Worm (Caenorhabditis elegans): ENCODE data around the gene F58F12.4.
A peak's percentile ranks its signal among the peaks of the same experiment; 100 is the strongest.

Gene F58F12.4

ce11 chrII:6365237-6365815 is 21.2 kb upstream of the F58F12.4 start, which contains the start of the genes ani-2 and clec-88:
ani-2 (minus strand) TSS chrII:6365367.
clec-88 (plus strand) TSS chrII:6365722.
- no peak for TF ChIP-seq zag-1 (tag; optimal IDR thresholded peaks at IDR 0.05)
- TF ChIP-seq ceh-16 (tag; optimal IDR thresholded peaks at IDR 0.05): no peak
- TF ChIP-seq nhr-129 (tag; optimal IDR thresholded peaks at IDR 0.05): no peak
- no peak for TF ChIP-seq crh-2 (tag; optimal IDR thresholded peaks at IDR 0.05)
- TF ChIP-seq lsy-2 (tag; optimal IDR thresholded peaks at IDR 0.05): no peak
- no peak for TF ChIP-seq nhr-77 (tag; optimal IDR thresholded peaks at IDR 0.05)
- TF ChIP-seq R02D3.7 (tag; optimal IDR thresholded peaks at IDR 0.05): no peak
- TF ChIP-seq blmp-1 (tag; optimal IDR thresholded peaks at IDR 0.05; ENCODE audit: insufficient read depth): no peak
- TF ChIP-seq ztf-11 (tag; optimal IDR thresholded peaks at IDR 0.05): no peak
- TF ChIP-seq elt-1 (tag; optimal IDR thresholded peaks at IDR 0.05): no peak
- TF ChIP-seq mbf-1 (tag; optimal IDR thresholded peaks at IDR 0.05): no peak
- TF ChIP-seq mdl-1 (tag; optimal IDR thresholded peaks at IDR 0.05): no peak
- TF ChIP-seq sma-9 (GFP tag; optimal IDR thresholded peaks at IDR 0.05): no peak
- no peak for TF ChIP-seq sma-9 (tag; optimal IDR thresholded peaks at IDR 0.05)
- TF ChIP-seq ztf-4 (tag; optimal IDR thresholded peaks at IDR 0.05): no peak
- no peak for TF ChIP-seq dmd-4 (tag; optimal IDR thresholded peaks at IDR 0.05)
- no peak for TF ChIP-seq alr-1 (tag; optimal IDR thresholded peaks at IDR 0.05)
- TF ChIP-seq nhr-25 (tag; optimal IDR thresholded peaks at IDR 0.05): no peak

ce11 chrII:6366696-6367095 is 19.9 kb upstream of the F58F12.4 start, which contains the start of gene ctsa-4.1:
ctsa-4.1 (plus strand) TSS chrII:6366996.
- TF ChIP-seq ZK546.5 (tag; optimal IDR thresholded peaks at IDR 0.05) (no peak), snpc-4 (tag; optimal IDR thresholded peaks at IDR 0.05) (no peak), unc-55 (GFP tag; optimal IDR thresholded peaks at IDR 0.05) (no peak), mbf-1 (tag; optimal IDR thresholded peaks at IDR 0.05) (no peak), zag-1 (tag; optimal IDR thresholded peaks at IDR 0.05) (no peak), lin-39 (tag; optimal IDR thresholded peaks at IDR 0.05) (no peak), nhr-25 (tag; optimal IDR thresholded peaks at IDR 0.05) (no peak), ama-1 (optimal IDR thresholded peaks at IDR 0.05) (no peak), ceh-16 (tag; optimal IDR thresholded peaks at IDR 0.05) (no peak), nhr-21 (tag; optimal IDR thresholded peaks at IDR 0.05) (no peak)

- peak; percentile 60 for TF ChIP-seq ztf-4 (tag; optimal IDR thresholded peaks at IDR 0.05)
- TF ChIP-seq zag-1 (tag; optimal IDR thresholded peaks at IDR 0.05): peak; percentile 56
- peak; percentile 56 for TF ChIP-seq egl-27 (tag; optimal IDR thresholded peaks at IDR 0.05)
- no peak for TF ChIP-seq nhr-12 (tag; optimal IDR thresholded peaks at IDR 0.05)
- no peak for TF ChIP-seq skn-1 (tag; optimal IDR thresholded peaks at IDR 0.05)
- no peak for TF ChIP-seq ZK546.5 (tag; optimal IDR thresholded peaks at IDR 0.05)
- peak; percentile 83 for TF ChIP-seq lin-11 (tag; optimal IDR thresholded peaks at IDR 0.05)
- TF ChIP-seq alr-1 (tag; optimal IDR thresholded peaks at IDR 0.05): no peak
- peak; percentile 66 for TF ChIP-seq snpc-4 (tag; optimal IDR thresholded peaks at IDR 0.05)
- TF ChIP-seq unc-55 (GFP tag; optimal IDR thresholded peaks at IDR 0.05): peak; percentile 91
- peak; percentile 53 for TF ChIP-seq fos-1 (tag; optimal IDR thresholded peaks at IDR 0.05)
- TF ChIP-seq elt-3 (tag; optimal IDR thresholded peaks at IDR 0.05): no peak
- TF ChIP-seq mdl-1 (tag; optimal IDR thresholded peaks at IDR 0.05): peak; percentile 91 to 94
- peak; percentile 40 for TF ChIP-seq nhr-237 (tag; optimal IDR thresholded peaks at IDR 0.05)
- peak; percentile 79 for TF ChIP-seq nhr-25 (tag; optimal IDR thresholded peaks at IDR 0.05)
- TF ChIP-seq mab-5 (tag; optimal IDR thresholded peaks at IDR 0.05): peak; percentile 71
- no peak for TF ChIP-seq R02D3.7 (tag; optimal IDR thresholded peaks at IDR 0.05)
- TF ChIP-seq nhr-6 (tag; optimal IDR thresholded peaks at IDR 0.05): peak; percentile 22
- no peak for TF ChIP-seq nhr-11 (tag; optimal IDR thresholded peaks at IDR 0.05)
- no peak for TF ChIP-seq ceh-82 (tag; optimal IDR thresholded peaks at IDR 0.05)
- TF ChIP-seq nhr-129 (tag; optimal IDR thresholded peaks at IDR 0.05): peak; percentile 89
- TF ChIP-seq lin-13 (GFP tag; optimal IDR thresholded peaks at IDR 0.05): peak; percentile 77
- TF ChIP-seq C34F6.9 (tag; optimal IDR thresholded peaks at IDR 0.05): peak; percentile 93
- no peak for TF ChIP-seq ceh-16 (tag; optimal IDR thresholded peaks at IDR 0.05)
- TF ChIP-seq blmp-1 (tag; optimal IDR thresholded peaks at IDR 0.05; ENCODE audit: insufficient read depth): peak; percentile 92
- no peak for TF ChIP-seq peb-1 (tag; optimal IDR thresholded peaks at IDR 0.05)
- TF ChIP-seq crh-2 (tag; optimal IDR thresholded peaks at IDR 0.05): peak; percentile 88
- no peak for TF ChIP-seq ztf-1 (GFP tag; conservative IDR thresholded peaks at IDR 0.05)
- TF ChIP-seq lin-39 (tag; optimal IDR thresholded peaks at IDR 0.05): no peak
- TF ChIP-seq aly-2 (tag; optimal IDR thresholded peaks at IDR 0.05): no peak
- TF ChIP-seq sma-9 (GFP tag; optimal IDR thresholded peaks at IDR 0.05): peak; percentile 90
- TF ChIP-seq sma-9 (tag; optimal IDR thresholded peaks at IDR 0.05): no peak
- peak; percentile 66 to 88 for TF ChIP-seq lsy-2 (tag; optimal IDR thresholded peaks at IDR 0.05)
- TF ChIP-seq elt-1 (tag; optimal IDR thresholded peaks at IDR 0.05): no peak
- no peak for TF ChIP-seq sem-4 (tag; optimal IDR thresholded peaks at IDR 0.05)
- TF ChIP-seq nhr-10 (tag; optimal IDR thresholded peaks at IDR 0.05): no peak
- TF ChIP-seq ztf-11 (tag; optimal IDR thresholded peaks at IDR 0.05): no peak
- no peak for TF ChIP-seq unc-62 (GFP tag; optimal IDR thresholded peaks at IDR 0.05)
- TF ChIP-seq unc-39 (tag; optimal IDR thresholded peaks at IDR 0.05): no peak
- peak; percentile 80 for TF ChIP-seq sma-3 (GFP tag; optimal IDR thresholded peaks at IDR 0.05)
- no peak for TF ChIP-seq ama-1 (optimal IDR thresholded peaks at IDR 0.05)
- no peak for TF ChIP-seq dmd-4 (tag; optimal IDR thresholded peaks at IDR 0.05)
- TF ChIP-seq nhr-23 (tag; optimal IDR thresholded peaks at IDR 0.05): no peak
- TF ChIP-seq F13H6.1 (tag; optimal IDR thresholded peaks at IDR 0.05): peak; percentile 88
Measured at ce11 chrII:6370110-6370509, 16.5 kb upstream of the F58F12.4 start.

Measured in whole organism, L2 larva.